Fruit fly (Drosophila melanogaster) S2 (cell line): ENCODE data around the gene Reepl1.

Source experiments
- CG8478 ChIP-seq: fragments of >200 bp; optimal IDR thresholded peaks from 2 replicates; lab custom pipeline; 2018
- CTCF ChIP-seq, 2 experiments: fragments of >200 bp; optimal IDR thresholded peaks; 2 replicates each; lab custom pipeline; 2018

- TF ChIP-seq CG8478 (lab: Kevin White, UChicago): no peak
- no peak for TF ChIP-seq CTCF (optimal IDR thresholded peaks at IDR 0.05; lab: Kevin White, UChicago)
Observed at dm6 chrX:11621866-11622648, 49.5 kb downstream of the Reepl1 start, which contains the start of gene Ptp10D.
